Fruit fly (Drosophila melanogaster): ENCODE results near the gene Gpdh1.

Gene Gpdh1

dm6 chr2L:5925637-5926036, 17.8 kb upstream of the Gpdh1 start, which contains the start of gene dsf:
dsf (plus strand) TSS chr2L:5925937.
- no peak for TF ChIP-seq h (optimal IDR thresholded peaks at IDR 0.05)
- TF ChIP-seq psq (optimal IDR thresholded peaks at IDR 0.05) = no peak
- no peak for TF ChIP-seq insv (optimal IDR thresholded peaks at IDR 0.05)
- no peak for TF ChIP-seq Sin3A (optimal IDR thresholded peaks at IDR 0.05)
- TF ChIP-seq Myc (optimal IDR thresholded peaks at IDR 0.05) = no peak
- TF ChIP-seq ttk (optimal IDR thresholded peaks at IDR 0.05) = no peak

dm6 chr2L:5927363-5927762, 16.1 kb upstream of the Gpdh1 start:
- TF ChIP-seq Sin3A (optimal IDR thresholded peaks at IDR 0.05) (no peak), insv (optimal IDR thresholded peaks at IDR 0.05) (no peak), ttk (optimal IDR thresholded peaks at IDR 0.05) (no peak), psq (optimal IDR thresholded peaks at IDR 0.05) (no peak), h (optimal IDR thresholded peaks at IDR 0.05) (no peak), Myc (optimal IDR thresholded peaks at IDR 0.05) (no peak)

dm6 chr2L:5944305-5945282, 1.2 kb downstream of the Gpdh1 start:
- TF ChIP-seq insv (optimal IDR thresholded peaks at IDR 0.05) = no peak
- TF ChIP-seq h (optimal IDR thresholded peaks at IDR 0.05) = no peak
- no peak for TF ChIP-seq ttk (optimal IDR thresholded peaks at IDR 0.05)
- TF ChIP-seq Sin3A (optimal IDR thresholded peaks at IDR 0.05) = no peak
- TF ChIP-seq Myc (optimal IDR thresholded peaks at IDR 0.05) = no peak
- TF ChIP-seq psq (optimal IDR thresholded peaks at IDR 0.05) = no peak

dm6 chr2L:5945651-5946547, 2.5 kb downstream of the Gpdh1 start:
- TF ChIP-seq h (optimal IDR thresholded peaks at IDR 0.05) (no peak), Myc (optimal IDR thresholded peaks at IDR 0.05) (no peak), Sin3A (optimal IDR thresholded peaks at IDR 0.05) (no peak), ttk (optimal IDR thresholded peaks at IDR 0.05) (no peak), psq (optimal IDR thresholded peaks at IDR 0.05) (no peak), insv (optimal IDR thresholded peaks at IDR 0.05) (no peak)

- TF ChIP-seq Sin3A (optimal IDR thresholded peaks at IDR 0.05) = no peak
Measured at dm6 chr2L:5946728-5947127, 3.3 kb downstream of the Gpdh1 start.

- no peak for TF ChIP-seq insv (optimal IDR thresholded peaks at IDR 0.05)
- no peak for TF ChIP-seq ttk (optimal IDR thresholded peaks at IDR 0.05)
- TF ChIP-seq Myc (optimal IDR thresholded peaks at IDR 0.05) = no peak
- no peak for TF ChIP-seq psq (optimal IDR thresholded peaks at IDR 0.05)
- no peak for TF ChIP-seq Sin3A (optimal IDR thresholded peaks at IDR 0.05)
Measured at dm6 chr2L:5947504-5947903, 4.1 kb downstream of the Gpdh1 start.

- TF ChIP-seq psq (optimal IDR thresholded peaks at IDR 0.05) = no peak
- no peak for TF ChIP-seq insv (optimal IDR thresholded peaks at IDR 0.05)
- no peak for TF ChIP-seq h (optimal IDR thresholded peaks at IDR 0.05)
- TF ChIP-seq Myc (optimal IDR thresholded peaks at IDR 0.05) = no peak
- TF ChIP-seq ttk (optimal IDR thresholded peaks at IDR 0.05) = no peak
- no peak for TF ChIP-seq Sin3A (optimal IDR thresholded peaks at IDR 0.05)
Measured at dm6 chr2L:5948775-5949526, 5.5 kb downstream of the Gpdh1 start, which contains the start of gene CG9044. CG9044 (plus strand) TSS chr2L:5949450.

- TF ChIP-seq h (optimal IDR thresholded peaks at IDR 0.05) (no peak), Myc (optimal IDR thresholded peaks at IDR 0.05) (no peak), ttk (optimal IDR thresholded peaks at IDR 0.05) (no peak), insv (optimal IDR thresholded peaks at IDR 0.05) (no peak), Sin3A (optimal IDR thresholded peaks at IDR 0.05) (no peak), psq (optimal IDR thresholded peaks at IDR 0.05) (no peak)
Measured at dm6 chr2L:5956153-5956552, 12.7 kb downstream of the Gpdh1 start, which contains the start of gene CG13999. CG13999 (minus strand) TSS chr2L:5956466.

- TF ChIP-seq Myc (optimal IDR thresholded peaks at IDR 0.05) (no peak), insv (optimal IDR thresholded peaks at IDR 0.05) (no peak), h (optimal IDR thresholded peaks at IDR 0.05) (no peak)
Measured at dm6 chr2L:5956706-5957105, 13.3 kb downstream of the Gpdh1 start, which contains the start of the genes CG13998 and Vm26Ab. CG13998 (minus strand) TSS chr2L:5956819. Vm26Ab (plus strand) TSS chr2L:5957004.

- no peak for TF ChIP-seq insv (optimal IDR thresholded peaks at IDR 0.05)
- TF ChIP-seq ttk (optimal IDR thresholded peaks at IDR 0.05) = no peak
- no peak for TF ChIP-seq Myc (optimal IDR thresholded peaks at IDR 0.05)
- TF ChIP-seq psq (optimal IDR thresholded peaks at IDR 0.05) = no peak
- TF ChIP-seq h (optimal IDR thresholded peaks at IDR 0.05) = no peak
- TF ChIP-seq Sin3A (optimal IDR thresholded peaks at IDR 0.05) = no peak
Measured at dm6 chr2L:5958581-5959177, 15.2 kb downstream of the Gpdh1 start, which contains the start of gene Vm26Ac. Vm26Ac (minus strand) TSS chr2L:5958631.
